Worm (Caenorhabditis elegans) whole organism, young adult: ENCODE results near the gene C32D5.10.
A peak's percentile ranks its signal among the peaks of the same experiment; 100 is the strongest.

ENCODE experiments used
- B0035.1 ChIP-seq: sonication (generic microtip); optimal IDR thresholded peaks from 2 replicates; lab custom pipeline; 2016; ENCODE audit warnings: missing genetic modification characterization, mild to moderate bottlenecking, missing compliant biosample characterization, missing genotype, missing genetic modification reagents
- C06A6.2 ChIP-seq: fragments of 200-800 bp; sonication (Bioruptor generic); conservative IDR thresholded peaks from 2 replicates; pipeline ENCODE4 v1.3.6; 2022; ENCODE audit warnings: missing genetic modification characterization, missing compliant biosample characterization
- D2030.7 ChIP-seq: fragments of 200-800 bp; sonication (Bioruptor generic); IDR thresholded peaks from 2 replicates; pipeline ENCODE4 v1.3.6; 2022; ENCODE audit warnings: missing genetic modification reagents, missing genetic modification characterization, missing compliant biosample characterization
- F39B2.1 ChIP-seq: fragments of 200-800 bp; sonication (Bioruptor generic); IDR thresholded peaks from 2 replicates; pipeline ENCODE4 v1.3.6; 2022; ENCODE audit warnings: missing genetic modification reagents, missing genetic modification characterization, missing compliant biosample characterization
- F49E8.2 ChIP-seq: sonication (generic microtip); optimal IDR thresholded peaks from 3 replicates; lab custom pipeline; 2017; ENCODE audit warnings: missing genetic modification characterization, mild to moderate bottlenecking, missing compliant biosample characterization, antibody characterized with exemption, moderate library complexity; ENCODE audit not compliant: insufficient read depth
- F52B5.7 ChIP-seq: sonication (generic microtip); optimal IDR thresholded peaks from 2 replicates; lab custom pipeline; 2016; ENCODE audit warnings: mild to moderate bottlenecking, missing genetic modification characterization, missing compliant biosample characterization
- F55B11.4 ChIP-seq: sonication (generic microtip); optimal IDR thresholded peaks from 2 replicates; lab custom pipeline; 2016; ENCODE audit warnings: missing compliant biosample characterization, missing genetic modification characterization, borderline replicate concordance; ENCODE audit not compliant: insufficient read depth
- F57C9.4 ChIP-seq: sonication (generic microtip); optimal IDR thresholded peaks from 2 replicates; lab custom pipeline; 2017; ENCODE audit warnings: mild to moderate bottlenecking, missing genetic modification characterization, missing compliant biosample characterization
- K12H6.12 ChIP-seq: fragments of 200-800 bp; sonication (Bioruptor generic); optimal IDR thresholded peaks from 2 replicates; lab custom pipeline; 2018; ENCODE audit warnings: mild to moderate bottlenecking, missing genetic modification characterization, missing compliant biosample characterization
- Y53F4B.3 ChIP-seq: fragments of 200-800 bp; sonication (Bioruptor generic); IDR thresholded peaks from 2 replicates; pipeline ENCODE4 v1.3.6; 2022; ENCODE audit warnings: missing genetic modification reagents, missing genetic modification characterization, missing compliant biosample characterization
- Y53G8AR.9 ChIP-seq: fragments of 200-800 bp; sonication (Bioruptor generic); conservative IDR thresholded peaks from 2 replicates; pipeline ENCODE4 v1.3.6; 2022; ENCODE audit warnings: missing genetic modification reagents, missing genetic modification characterization, missing compliant biosample characterization
- Y67H2A.10 ChIP-seq: fragments of 200-800 bp; sonication (Bioruptor generic); conservative IDR thresholded peaks from 2 replicates; pipeline ENCODE4 v1.3.6; 2022; ENCODE audit warnings: missing genetic modification reagents, missing genetic modification characterization, missing compliant biosample characterization
- Y95B8A.8 ChIP-seq: fragments of 200-800 bp; sonication (Bioruptor generic); IDR thresholded peaks from 2 replicates; pipeline ENCODE4 v1.3.6; 2022; ENCODE audit warnings: missing genetic modification reagents, missing genetic modification characterization, missing compliant biosample characterization
- atf-7 ChIP-seq: sonication (generic microtip); optimal IDR thresholded peaks from 2 replicates; lab custom pipeline; 2017; ENCODE audit warnings: mild to moderate bottlenecking, missing genetic modification characterization, missing compliant biosample characterization
- cebp-1 ChIP-seq, 2 experiments: fragments of 200-800 bp in 1 of 2; sonication (Bioruptor generic) in 1 of 2; sonication (generic microtip) in 1 of 2; IDR thresholded peaks in 1 of 2; optimal IDR thresholded peaks in 1 of 2; 2 replicates each; pipeline versions ENCODE4 v1.3.6 to Lab custom; 2017 to 2022; ENCODE audit warnings: missing compliant biosample characterization in 2 of 2, missing genetic modification characterization in 2 of 2, mild to moderate bottlenecking in 1 of 2, missing genetic modification reagents in 1 of 2, moderate library complexity in 1 of 2
- cebp-2 ChIP-seq: fragments of 200-800 bp; sonication (Bioruptor generic); IDR thresholded peaks from 2 replicates; pipeline ENCODE4 v1.3.6; 2022; ENCODE audit warnings: missing genetic modification characterization, missing compliant biosample characterization
- ceh-27 ChIP-seq: fragments of 200-800 bp; sonication (Bioruptor generic); optimal IDR thresholded peaks from 2 replicates; lab custom pipeline; 2018; ENCODE audit warnings: mild to moderate bottlenecking, missing genetic modification characterization, moderate library complexity, missing compliant biosample characterization
- ceh-40 ChIP-seq: fragments of 200-800 bp; sonication (Bioruptor generic); IDR thresholded peaks from 2 replicates; pipeline ENCODE4 v1.3.6; 2022; ENCODE audit warnings: missing genetic modification characterization, missing compliant biosample characterization
- ceh-58 ChIP-seq: fragments of 200-800 bp; sonication (Bioruptor generic); IDR thresholded peaks from 2 replicates; pipeline ENCODE4 v1.3.6; 2022; ENCODE audit warnings: missing genetic modification characterization, missing compliant biosample characterization
- ceh-91 ChIP-seq: fragments of 200-800 bp; sonication (Bioruptor generic); IDR thresholded peaks from 2 replicates; pipeline ENCODE4 v1.3.6; 2022; ENCODE audit warnings: missing genetic modification reagents, missing genetic modification characterization, missing compliant biosample characterization
- dox-1 ChIP-seq: fragments of 200-800 bp; sonication (Bioruptor generic); IDR thresholded peaks from 2 replicates; pipeline ENCODE4 v1.3.6; 2022; ENCODE audit warnings: missing genetic modification reagents, missing genetic modification characterization, missing compliant biosample characterization
- dpl-1 ChIP-seq: fragments of 150-350 bp; optimal IDR thresholded peaks from 2 replicates; lab custom pipeline; 2014; ENCODE audit warnings: missing biosample characterization, missing genetic modification reagents, missing genetic modification characterization
- fkh-3 ChIP-seq: sonication (generic microtip); optimal IDR thresholded peaks from 2 replicates; lab custom pipeline; 2016; ENCODE audit warnings: mild to moderate bottlenecking, missing genetic modification characterization, missing compliant biosample characterization
- gei-17 ChIP-seq: fragments of 200-800 bp; sonication (Bioruptor generic); optimal IDR thresholded peaks from 2 replicates; lab custom pipeline; 2018; ENCODE audit warnings: mild to moderate bottlenecking, missing genetic modification characterization, missing compliant biosample characterization
- hsf-1 ChIP-seq: fragments of 200-800 bp; sonication (Bioruptor generic); IDR thresholded peaks from 2 replicates; pipeline ENCODE4 v1.3.6; 2022; ENCODE audit warnings: missing genetic modification reagents, missing genetic modification characterization, missing compliant biosample characterization
- let-607 ChIP-seq, 2 experiments: fragments of 200-800 bp in 1 of 2; sonication (Bioruptor generic) in 1 of 2; sonication (generic microtip) in 1 of 2; optimal IDR thresholded peaks; 2 replicates each; lab custom pipeline; 2016 to 2018; ENCODE audit warnings: mild to moderate bottlenecking in 2 of 2, missing compliant biosample characterization in 2 of 2, missing genetic modification characterization in 2 of 2, moderate library complexity in 2 of 2, missing genotype in 1 of 2
- lin-54 ChIP-seq: fragments of 200-800 bp; sonication (Bioruptor generic); optimal IDR thresholded peaks from 2 replicates; lab custom pipeline; 2018; ENCODE audit warnings: mild to moderate bottlenecking, missing genetic modification characterization, missing compliant biosample characterization
- madf-3 ChIP-seq: fragments of 200-800 bp; sonication (Bioruptor generic); IDR thresholded peaks from 2 replicates; pipeline ENCODE4 v1.3.6; 2022; ENCODE audit warnings: missing genetic modification reagents, missing genetic modification characterization, missing compliant biosample characterization
- nhr-80 ChIP-seq: sonication (generic microtip); optimal IDR thresholded peaks from 2 replicates; lab custom pipeline; 2016; ENCODE audit warnings: missing genetic modification characterization, missing compliant biosample characterization
- pha-4 ChIP-seq: fragments of 150-350 bp; sonication (generic microtip); optimal IDR thresholded peaks from 2 replicates; lab custom pipeline; 2014; ENCODE audit warnings: missing biosample characterization, missing genetic modification reagents, missing genetic modification characterization
- rcor-1 ChIP-seq: fragments of 200-800 bp; sonication (Bioruptor generic); IDR thresholded peaks from 2 replicates; pipeline ENCODE4 v1.3.6; 2022; ENCODE audit warnings: missing genetic modification reagents, missing genetic modification characterization, missing compliant biosample characterization
- repo-1 ChIP-seq: sonication (generic microtip); optimal IDR thresholded peaks from 2 replicates; lab custom pipeline; 2017; ENCODE audit warnings: mild to moderate bottlenecking, missing genetic modification characterization, missing compliant biosample characterization
- somi-1 ChIP-seq: fragments of 200-800 bp; sonication (Bioruptor generic); optimal IDR thresholded peaks from 2 replicates; lab custom pipeline; 2018; ENCODE audit warnings: mild to moderate bottlenecking, missing genetic modification characterization, missing compliant biosample characterization
- tbx-9 ChIP-seq: sonication (generic microtip); optimal IDR thresholded peaks from 2 replicates; lab custom pipeline; 2016; ENCODE audit warnings: borderline replicate concordance, missing genetic modification characterization, inconsistent platforms, missing compliant biosample characterization
- zim-3 ChIP-seq: sonication (generic microtip); optimal IDR thresholded peaks from 2 replicates; lab custom pipeline; 2017; ENCODE audit warnings: mild to moderate bottlenecking, missing genetic modification characterization, moderate library complexity, missing compliant biosample characterization
- ztf-18 ChIP-seq: sonication (generic microtip); optimal IDR thresholded peaks from 2 replicates; lab custom pipeline; 2016; ENCODE audit warnings: missing genotype, mild to moderate bottlenecking, missing genetic modification characterization, missing compliant biosample characterization

C32D5.10 gene

ce11 chrII:6339948-6340347 is 11.8 kb downstream of the C32D5.10 start, which contains the start of gene C32D5.7:
C32D5.7 (minus strand) TSS chrII:6340048.
- TF ChIP-seq dox-1 (GFP tag; lab: Robert Waterston, UW) (no peak), F49E8.2 (tag; lab: Kevin White, UChicago) (no peak), ceh-91 (GFP tag; lab: Robert Waterston, UW) (no peak), hsf-1 (GFP tag; lab: Robert Waterston, UW) (no peak), C06A6.2 (GFP tag; lab: Robert Waterston, UW) (no peak), F57C9.4 (tag; lab: Kevin White, UChicago) (no peak), Y53F4B.3 (GFP tag; lab: Robert Waterston, UW) (no peak), cebp-2 (no peak), B0035.1 (tag; lab: Kevin White, UChicago) (no peak)

ce11 chrII:6339511-6339910 is 12.3 kb downstream of the C32D5.10 start:
- no peak for TF ChIP-seq repo-1 (tag; lab: Kevin White, UChicago)
- TF ChIP-seq somi-1 (GFP tag; lab: Kevin White, UChicago) = no peak
- no peak for TF ChIP-seq Y53G8AR.9 (GFP tag; lab: Robert Waterston, UW)
- no peak for TF ChIP-seq lin-54 (GFP tag; lab: Kevin White, UChicago)
- no peak for TF ChIP-seq F39B2.1 (GFP tag; lab: Robert Waterston, UW)
- TF ChIP-seq D2030.7 (GFP tag; lab: Robert Waterston, UW) = no peak
- no peak for TF ChIP-seq Y53F4B.3 (GFP tag; lab: Robert Waterston, UW)
- no peak for TF ChIP-seq F55B11.4 (tag; lab: Kevin White, UChicago)
- no peak for TF ChIP-seq tbx-9
- no peak for TF ChIP-seq K12H6.12 (tag; lab: Kevin White, UChicago)
- TF ChIP-seq rcor-1 (GFP tag; lab: Robert Waterston, UW) = no peak
- no peak for TF ChIP-seq cebp-2
- no peak for TF ChIP-seq ceh-27 (GFP tag; lab: Kevin White, UChicago)
- no peak for TF ChIP-seq ceh-58 (GFP tag; lab: Robert Waterston, UW)
- TF ChIP-seq F52B5.7 (tag; lab: Kevin White, UChicago) = no peak
- TF ChIP-seq, all 124 proteins: peak for 0

- no peak for TF ChIP-seq pha-4 (tag; lab: Kevin White, UChicago)
- peak; percentile 48 to 77 for TF ChIP-seq let-607 (tag; optimal IDR thresholded peaks at IDR 0.05; lab: Kevin White, UChicago)
- peak; percentile 61 for TF ChIP-seq nhr-80 (tag; lab: Kevin White, UChicago)
- peak; percentile 22 for TF ChIP-seq atf-7 (tag; lab: Kevin White, UChicago)
These were observed 16.4 kb downstream of the C32D5.10 start, which contains the start of gene C32D5.14 for ce11 chrII:6335358-6335757. C32D5.14 (plus strand) TSS chrII:6335488.

ce11 chrII:6334745-6335260 is 17.0 kb downstream of the C32D5.10 start:
- TF ChIP-seq nhr-80 (tag; lab: Kevin White, UChicago) (peak; percentile 62), zim-3 (tag; lab: Kevin White, UChicago) (no peak), cebp-1 (GFP tag; IDR thresholded peaks at IDR 0.05; lab: Robert Waterston, UW) (no peak), cebp-1 (tag; optimal IDR thresholded peaks at IDR 0.05; lab: Kevin White, UChicago) (peak; percentile 25), gei-17 (GFP tag; lab: Kevin White, UChicago) (no peak)

- TF ChIP-seq ceh-40 (GFP tag; lab: Robert Waterston, UW) (no peak), dpl-1 (GFP tag; lab: Kevin White, UChicago) (no peak), somi-1 (GFP tag; lab: Kevin White, UChicago) (no peak), madf-3 (GFP tag; lab: Robert Waterston, UW) (no peak), Y67H2A.10 (GFP tag; lab: Robert Waterston, UW) (no peak), fkh-3 (tag; lab: Kevin White, UChicago) (no peak), Y95B8A.8 (GFP tag; lab: Robert Waterston, UW) (no peak), ztf-18 (tag; lab: Kevin White, UChicago) (no peak)
These were observed 17.9 kb downstream of the C32D5.10 start, which contains the start of gene ttc-39B for ce11 chrII:6333887-6334286. ttc-39B (minus strand) TSS chrII:6333987.
